Fruit fly (Drosophila melanogaster) whole organism, larva: Measurements from ENCODE around the gene alpha-Man-IIb.

Experiments used
- noc ChIP-seq: fragments of 200-800 bp; sonication (Bioruptor generic); optimal IDR thresholded peaks from 3 replicates; lab custom pipeline; 2019; ENCODE audit warnings: missing biosample characterization, mild to moderate bottlenecking, missing genetic modification characterization, moderate library complexity

The alpha-Man-IIb gene

DNA sequence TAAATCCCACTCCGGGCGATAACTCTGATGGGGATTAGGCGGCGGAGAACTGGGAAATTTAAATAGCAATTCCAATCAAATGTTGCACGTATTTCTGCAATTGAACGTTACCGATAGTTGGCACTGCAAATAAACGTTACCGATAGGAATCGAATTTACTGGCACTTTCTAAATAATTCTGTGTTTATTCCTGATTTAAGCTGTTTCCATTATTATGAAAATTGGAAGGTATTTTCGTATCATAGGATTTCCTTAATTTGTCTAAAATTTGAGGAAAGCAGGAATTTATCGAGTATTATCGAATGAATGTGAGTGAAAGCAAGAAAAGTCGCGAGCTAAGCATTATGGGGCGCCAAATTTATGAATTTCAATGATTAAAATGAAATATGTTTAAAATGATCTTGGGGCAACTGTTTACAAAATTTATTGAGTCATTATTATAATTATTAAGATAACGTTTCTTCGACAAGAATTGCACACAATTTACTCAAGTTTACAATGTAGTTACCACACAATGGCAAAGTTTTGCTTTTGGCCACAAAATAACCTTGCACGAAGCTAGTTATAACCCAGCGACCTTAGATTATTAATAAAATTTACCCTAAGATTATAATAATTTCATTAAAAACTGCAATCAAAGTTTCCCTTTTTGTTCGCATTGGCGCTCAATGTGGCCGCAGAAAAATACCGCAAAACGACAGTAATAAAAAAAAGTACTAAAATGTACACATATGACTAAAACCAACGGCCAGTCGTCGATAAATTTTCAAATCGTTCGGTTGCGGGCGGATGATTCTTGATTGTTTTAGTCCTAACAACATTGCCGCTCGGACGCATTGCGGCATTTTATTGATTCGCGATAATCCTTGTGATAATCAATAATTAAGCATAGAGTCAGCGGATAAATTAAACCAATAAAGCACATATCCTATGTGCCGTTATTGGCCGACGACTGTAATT is at the start of gene alpha-Man-IIb:
Gene alpha-Man-IIb, plus strand, starts transcription at position 747 of the 960 bp plus-strand sequence.
- TF ChIP-seq noc (tag; lab: Kevin White, UChicago): no peak

DNA sequence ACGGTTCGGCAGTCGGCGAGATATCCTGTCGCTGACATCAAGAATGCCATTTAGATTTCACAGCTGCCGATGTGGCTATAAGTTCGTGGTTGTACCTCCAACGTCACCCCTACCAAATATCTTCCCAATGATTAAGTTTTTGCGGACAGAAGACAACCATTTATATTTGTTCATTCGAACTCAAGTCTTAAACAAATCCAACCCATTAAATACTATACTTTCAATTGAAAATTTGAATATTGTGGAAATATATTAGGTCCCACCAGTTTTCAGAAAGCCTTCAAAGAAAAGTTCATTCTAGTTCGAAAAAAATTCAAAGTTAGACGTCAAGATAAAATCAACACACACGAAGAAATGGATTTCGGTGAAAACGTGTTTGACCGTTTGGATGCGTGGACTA is 41.2 kb upstream of the alpha-Man-IIb start, which contains the start of gene CG12784:
Gene CG12784, plus strand, starts transcription at position 301 of the 400 bp plus-strand sequence.
- TF ChIP-seq noc (tag; lab: Kevin White, UChicago): no peak

DNA sequence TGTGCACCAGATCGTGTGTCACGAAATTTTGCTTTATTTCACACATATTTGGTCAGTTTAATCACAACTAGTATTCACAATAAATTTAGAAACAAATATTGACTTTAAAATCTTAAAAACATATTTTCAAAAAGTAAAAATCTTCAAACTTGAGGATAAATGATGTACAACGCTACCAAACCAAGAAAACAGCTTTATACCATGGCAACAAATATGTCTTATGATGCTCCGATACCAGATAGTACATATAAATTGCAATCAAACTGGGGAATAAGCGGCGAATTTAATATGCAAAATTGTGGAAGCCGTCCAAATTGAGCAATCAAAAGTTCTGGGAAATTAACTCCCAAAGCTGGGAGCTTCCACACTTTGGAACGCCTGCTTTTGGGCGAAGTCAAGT is 36.7 kb upstream of the alpha-Man-IIb start, which contains the start of gene CG5623:
Gene CG5623, minus strand, starts transcription at position 101 of the 400 bp plus-strand sequence.
- TF ChIP-seq noc (tag; lab: Kevin White, UChicago): no peak

- no peak for TF ChIP-seq noc (tag; lab: Kevin White, UChicago)
Measured at dm6 chr3R:15768900-15769299, 35.1 kb upstream of the alpha-Man-IIb start.

DNA sequence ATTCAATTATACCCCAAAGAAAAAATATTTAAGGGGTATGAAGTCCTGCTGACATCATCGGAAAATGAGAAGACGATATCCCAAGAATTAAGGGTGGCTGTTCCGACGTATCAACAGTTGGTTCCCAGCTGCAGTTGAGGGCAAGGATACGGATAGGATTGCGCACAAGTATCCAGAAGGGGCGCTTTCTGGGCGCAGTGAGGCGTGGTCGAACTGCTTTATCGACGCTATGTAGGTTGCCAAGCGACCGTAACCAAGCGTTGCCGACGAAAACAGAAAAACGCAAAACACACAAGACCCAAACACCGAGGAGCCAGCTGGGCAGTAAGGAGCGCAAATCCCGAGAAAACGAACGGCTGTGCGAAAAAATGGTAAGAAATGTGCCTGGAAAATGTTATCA is 29.9 kb upstream of the alpha-Man-IIb start, which contains the start of gene Ttc26:
Gene Ttc26, plus strand, starts transcription at position 289 of the 400 bp plus-strand sequence.
- no peak for TF ChIP-seq noc (tag; lab: Kevin White, UChicago)

DNA sequence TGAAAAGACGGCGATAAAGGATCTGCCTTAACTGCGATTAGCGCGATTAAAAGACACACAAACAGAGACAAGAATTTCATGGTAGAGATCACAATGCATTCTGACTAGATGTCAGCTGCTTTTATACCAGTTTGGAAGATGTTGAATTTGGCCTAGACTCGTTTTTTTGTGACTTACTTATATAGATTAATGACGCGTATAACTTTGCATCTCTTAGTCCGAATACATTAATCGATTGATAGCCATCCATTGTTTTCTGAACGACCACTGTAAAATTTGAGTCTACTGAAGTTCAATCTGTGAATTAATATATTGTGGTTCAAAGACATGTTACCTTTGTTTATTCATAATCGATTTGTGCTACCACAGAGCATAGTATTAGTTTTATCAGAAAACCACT is 28.8 kb upstream of the alpha-Man-IIb start, which contains the start of gene CG45207:
Gene CG45207, minus strand, starts transcription at position 101 of the 400 bp plus-strand sequence.
- no peak for TF ChIP-seq noc (tag; lab: Kevin White, UChicago)

dm6 chr3R:15779505-15779904 is 24.5 kb upstream of the alpha-Man-IIb start, which contains the start of gene CG5614:
CG5614 (plus strand) TSS chr3R:15779805.
- no peak for TF ChIP-seq noc (tag; lab: Kevin White, UChicago)

DNA sequence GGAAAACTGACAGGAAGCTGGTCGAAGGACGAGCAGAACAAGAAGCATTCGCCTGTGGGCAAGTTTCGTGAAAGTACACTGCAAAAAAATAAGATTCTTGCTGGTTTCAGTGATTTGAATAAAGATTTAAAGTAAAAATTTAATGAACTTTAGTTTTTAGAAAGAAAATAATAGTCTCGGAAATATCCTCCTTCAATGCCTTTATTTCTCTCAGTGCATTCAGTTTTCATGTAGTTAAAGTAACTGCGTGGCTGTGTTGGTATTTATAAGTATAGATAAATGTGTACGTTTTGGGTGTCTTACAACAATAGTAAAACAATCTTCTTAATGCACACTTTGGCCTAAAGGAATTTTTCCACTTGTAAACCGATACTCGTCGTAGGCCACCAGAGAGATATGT is 19.8 kb upstream of the alpha-Man-IIb start:
- TF ChIP-seq noc (tag; lab: Kevin White, UChicago): no peak

DNA sequence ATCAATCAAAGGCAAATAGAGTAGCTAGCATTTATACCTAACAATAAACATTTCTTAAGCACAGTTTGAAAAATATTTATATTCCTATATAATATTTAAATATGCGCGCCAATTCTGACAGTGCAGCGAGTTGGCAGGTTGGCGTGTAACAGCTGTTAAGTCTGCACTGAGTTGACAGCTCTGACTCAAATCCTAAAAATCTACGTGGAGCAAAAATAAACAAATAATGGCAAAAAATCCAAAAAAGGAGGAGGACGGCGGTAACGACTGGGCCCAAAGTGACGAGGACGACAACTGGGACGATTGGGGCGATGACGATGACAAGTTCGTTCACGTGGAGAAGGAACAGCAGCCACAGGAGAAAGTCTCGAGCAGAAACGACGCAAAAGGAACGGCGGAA is 17.5 kb upstream of the alpha-Man-IIb start, which contains the start of gene CG9590:
Gene CG9590, plus strand, starts transcription at position 166 of the 400 bp plus-strand sequence.
- no peak for TF ChIP-seq noc (tag; lab: Kevin White, UChicago)

DNA sequence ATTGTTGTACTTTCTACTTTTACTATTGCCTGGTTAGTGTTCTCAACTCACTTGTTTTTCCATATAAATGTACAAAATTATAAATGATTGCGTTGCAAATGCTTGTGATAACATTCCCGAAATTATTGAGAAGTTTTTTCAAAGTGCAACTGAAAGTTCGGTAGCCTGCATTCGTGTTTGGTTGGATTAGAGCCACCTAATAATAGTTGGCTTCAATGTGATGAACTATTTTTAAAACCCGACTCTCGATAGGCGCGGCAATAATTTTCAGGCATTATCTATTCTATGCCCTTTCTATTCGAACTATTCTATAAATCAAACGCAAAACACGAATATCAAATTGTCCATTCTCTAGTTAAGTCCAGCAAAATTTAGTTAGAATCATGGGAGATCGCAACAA is 15.8 kb upstream of the alpha-Man-IIb start, which contains the start of gene Uros2:
Gene Uros2, plus strand, starts transcription at position 301 of the 400 bp plus-strand sequence.
- TF ChIP-seq noc (tag; lab: Kevin White, UChicago): no peak

DNA sequence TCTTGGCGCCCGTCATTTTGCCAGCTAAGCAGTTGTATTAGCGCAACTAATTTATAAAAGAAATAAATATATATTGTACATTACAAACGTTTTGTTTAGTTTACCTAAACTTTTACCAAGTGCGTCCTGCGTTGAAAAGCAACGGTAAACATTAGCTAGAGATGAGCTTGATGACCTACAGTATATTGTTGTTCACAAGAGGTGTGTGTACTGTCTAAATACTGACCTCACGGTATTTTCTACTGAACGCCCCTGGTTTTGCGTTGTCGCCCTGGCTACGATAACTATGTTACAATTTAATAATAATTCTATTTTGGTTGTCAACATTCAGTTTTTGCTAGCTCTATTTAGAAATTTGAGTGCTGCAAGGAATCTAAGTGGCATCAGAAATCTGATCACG is 11.6 kb upstream of the alpha-Man-IIb start, which contains the start of gene Acyp2:
Gene Acyp2, plus strand, starts transcription at position 262 of the 400 bp plus-strand sequence.
- no peak for TF ChIP-seq noc (tag; lab: Kevin White, UChicago)

dm6 chr3R:15793372-15793802 is 10.7 kb upstream of the alpha-Man-IIb start, which contains the start of gene nsl1:
nsl1 (plus strand) TSS chr3R:15793782.
- TF ChIP-seq noc (tag; lab: Kevin White, UChicago): peak; percentile 33

dm6 chr3R:15794258-15794727 is 9.8 kb upstream of the alpha-Man-IIb start:
- no peak for TF ChIP-seq noc (tag; lab: Kevin White, UChicago)

DNA sequence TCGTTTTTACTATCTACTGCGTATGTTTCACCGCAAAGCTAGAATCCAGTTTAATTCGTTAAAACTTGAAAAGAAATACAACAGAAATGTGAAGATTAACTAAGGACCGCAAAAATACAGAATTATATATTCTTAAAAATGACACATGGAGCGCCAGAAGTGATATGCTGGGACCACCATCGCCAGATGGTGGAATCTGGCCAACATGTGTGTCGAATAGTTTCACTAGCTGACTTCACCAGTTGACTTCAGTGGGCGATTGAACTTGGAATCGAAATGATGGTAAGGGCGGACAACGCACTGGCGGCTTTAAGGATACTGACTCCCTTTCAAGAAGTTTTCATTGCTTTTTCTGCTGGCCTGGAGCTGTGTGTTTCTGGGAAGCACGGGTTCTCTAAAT is 2.0 kb upstream of the alpha-Man-IIb start, which contains the start of gene CG9593:
Gene CG9593, plus strand, starts transcription at position 270 of the 400 bp plus-strand sequence.
- TF ChIP-seq noc (tag; lab: Kevin White, UChicago): no peak

dm6 chr3R:15804678-15805077 is 630 bp downstream of the alpha-Man-IIb start:
- TF ChIP-seq noc (tag; lab: Kevin White, UChicago): no peak

dm6 chr3R:15806341-15806740 is 2.3 kb downstream of the alpha-Man-IIb start:
- no peak for TF ChIP-seq noc (tag; lab: Kevin White, UChicago)
